Worm (Caenorhabditis elegans) whole organism, early embryonic: ENCODE measurements around the gene C45H4.14.

Experiments used
- B0310.2 ChIP-seq: sonication (generic microtip); optimal IDR thresholded peaks from 2 replicates; lab custom pipeline; 2016; ENCODE audit warnings: mild to moderate bottlenecking, missing genetic modification characterization, missing compliant biosample characterization
- F13C5.2 ChIP-seq: sonication (generic microtip); optimal IDR thresholded peaks from 2 replicates; lab custom pipeline; 2017; ENCODE audit warnings: mild to moderate bottlenecking, missing genetic modification characterization, inconsistent platforms, missing compliant biosample characterization
- aly-1 ChIP-seq: sonication (generic microtip); optimal IDR thresholded peaks from 2 replicates; lab custom pipeline; 2016; ENCODE audit warnings: missing genetic modification characterization, missing compliant biosample characterization
- ama-1 ChIP-seq: fragments of 150-350 bp; optimal IDR thresholded peaks from 2 replicates; lab custom pipeline; 2014
- ceh-13 ChIP-seq: fragments of 200-800 bp; sonication (Bioruptor generic); optimal IDR thresholded peaks from 2 replicates; lab custom pipeline; 2018; ENCODE audit warnings: mild to moderate bottlenecking, missing genetic modification characterization, missing compliant biosample characterization
- ceh-36 ChIP-seq: sonication (generic microtip); optimal IDR thresholded peaks from 2 replicates; lab custom pipeline; 2016; ENCODE audit warnings: missing genetic modification characterization, inconsistent platforms, missing compliant biosample characterization
- ets-7 ChIP-seq: sonication (generic microtip); optimal IDR thresholded peaks from 2 replicates; lab custom pipeline; 2016; ENCODE audit warnings: missing genotype, missing genetic modification characterization, missing compliant biosample characterization
- flt-1 ChIP-seq: fragments of 200-800 bp; sonication (Bioruptor generic); IDR thresholded peaks from 2 replicates; pipeline ENCODE4 v1.3.6; 2022; ENCODE audit warnings: missing genetic modification characterization, missing compliant biosample characterization
- hmbx-1 ChIP-seq: sonication (generic microtip); optimal IDR thresholded peaks from 2 replicates; lab custom pipeline; 2016; ENCODE audit warnings: mild to moderate bottlenecking, missing genetic modification characterization, missing compliant biosample characterization
- hmg-4 ChIP-seq: fragments of 200-800 bp; sonication (Bioruptor generic); optimal IDR thresholded peaks from 2 replicates; lab custom pipeline; 2018; ENCODE audit warnings: mild to moderate bottlenecking, missing genetic modification characterization, missing compliant biosample characterization
- hnd-1 ChIP-seq: sonication (generic microtip); optimal IDR thresholded peaks from 2 replicates; lab custom pipeline; 2016; ENCODE audit warnings: missing genetic modification characterization, missing compliant biosample characterization
- pes-1 ChIP-seq: fragments of 200-800 bp; sonication (Bioruptor generic); IDR thresholded peaks from 2 replicates; pipeline ENCODE4 v1.3.6; 2022; ENCODE audit warnings: missing genetic modification reagents, missing genetic modification characterization, missing compliant biosample characterization
- scrt-1 ChIP-seq: fragments of 200-800 bp; sonication (Bioruptor generic); IDR thresholded peaks from 2 replicates; pipeline ENCODE4 v1.3.6; 2022; ENCODE audit warnings: missing genetic modification characterization, missing compliant biosample characterization
- sea-1 ChIP-seq: fragments of 200-800 bp; sonication (Bioruptor generic); conservative IDR thresholded peaks from 2 replicates; pipeline ENCODE4 v1.3.6; 2022; ENCODE audit warnings: missing genetic modification characterization, missing compliant biosample characterization
- tbx-11 ChIP-seq: fragments of 200-800 bp; sonication (Bioruptor generic); IDR thresholded peaks from 2 replicates; pipeline ENCODE4 v1.3.6; 2022; ENCODE audit warnings: missing genetic modification characterization, missing compliant biosample characterization
- tbx-37 ChIP-seq: fragments of 200-800 bp; sonication (Bioruptor generic); conservative IDR thresholded peaks from 2 replicates; pipeline ENCODE4 v1.3.6; 2022; ENCODE audit warnings: missing genetic modification reagents, missing genetic modification characterization, missing compliant biosample characterization
- tra-4 ChIP-seq: sonication (generic microtip); optimal IDR thresholded peaks from 2 replicates; lab custom pipeline; 2017; ENCODE audit warnings: missing genetic modification characterization, missing compliant biosample characterization

Gene C45H4.14

ce11 chrV:2155232-2155631 is 4.0 kb downstream of the C45H4.14 start, which contains the start of gene srbc-21:
Gene srbc-21 (plus strand): TSS chrV:2155532.
- no peak for TF ChIP-seq hmbx-1 (tag; lab: Kevin White, UChicago)
- no peak for TF ChIP-seq tbx-37 (GFP tag; lab: Robert Waterston, UW)
- no peak for TF ChIP-seq scrt-1 (GFP tag; lab: Robert Waterston, UW)
- TF ChIP-seq hnd-1 (tag; lab: Kevin White, UChicago): no peak
- TF ChIP-seq ceh-36 (tag; lab: Kevin White, UChicago): no peak
- TF ChIP-seq tra-4 (tag; lab: Kevin White, UChicago): no peak
- TF ChIP-seq ama-1: no peak
- no peak for TF ChIP-seq sea-1 (GFP tag; lab: Robert Waterston, UW)
- TF ChIP-seq tbx-11 (GFP tag; lab: Robert Waterston, UW): no peak
- no peak for TF ChIP-seq pes-1 (GFP tag; lab: Robert Waterston, UW)
- TF ChIP-seq ets-7 (tag; lab: Kevin White, UChicago): no peak
- TF ChIP-seq flt-1 (GFP tag; lab: Robert Waterston, UW): no peak
- TF ChIP-seq aly-1 (tag; lab: Kevin White, UChicago): no peak
- TF ChIP-seq B0310.2: no peak
- no peak for TF ChIP-seq ceh-13 (GFP tag; lab: Kevin White, UChicago)
- no peak for TF ChIP-seq F13C5.2
- no peak for TF ChIP-seq hmg-4 (GFP tag; lab: Kevin White, UChicago)

DNA sequence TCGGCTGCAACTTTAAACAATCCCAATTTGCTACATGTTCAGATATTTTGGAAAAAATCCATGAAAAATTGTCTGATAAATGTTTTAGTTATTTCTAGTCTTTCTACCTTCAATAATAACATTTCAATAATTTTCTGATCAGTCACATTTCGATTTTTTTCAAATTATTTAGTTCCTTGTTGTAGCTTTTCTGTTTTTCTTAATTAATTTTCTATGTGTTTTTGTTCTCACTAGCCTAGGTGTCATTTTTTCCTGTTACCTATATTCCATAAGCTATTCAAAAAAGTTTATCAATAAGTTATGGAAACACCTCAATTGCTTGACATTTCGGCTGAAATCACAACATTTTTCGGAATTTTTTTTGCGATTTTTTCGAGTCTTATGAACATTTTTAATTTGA is 6.0 kb downstream of the C45H4.14 start, which contains the start of gene srbc-23:
TSS of gene srbc-23 (plus strand) at position 301 of the 400 bp plus-strand sequence.
- no peak for TF ChIP-seq B0310.2
- no peak for TF ChIP-seq scrt-1 (GFP tag; lab: Robert Waterston, UW)
- no peak for TF ChIP-seq tbx-11 (GFP tag; lab: Robert Waterston, UW)
- TF ChIP-seq ceh-13 (GFP tag; lab: Kevin White, UChicago): no peak
- no peak for TF ChIP-seq flt-1 (GFP tag; lab: Robert Waterston, UW)
- TF ChIP-seq tra-4 (tag; lab: Kevin White, UChicago): no peak
- TF ChIP-seq ets-7 (tag; lab: Kevin White, UChicago): no peak
- no peak for TF ChIP-seq hmg-4 (GFP tag; lab: Kevin White, UChicago)
- no peak for TF ChIP-seq pes-1 (GFP tag; lab: Robert Waterston, UW)

DNA sequence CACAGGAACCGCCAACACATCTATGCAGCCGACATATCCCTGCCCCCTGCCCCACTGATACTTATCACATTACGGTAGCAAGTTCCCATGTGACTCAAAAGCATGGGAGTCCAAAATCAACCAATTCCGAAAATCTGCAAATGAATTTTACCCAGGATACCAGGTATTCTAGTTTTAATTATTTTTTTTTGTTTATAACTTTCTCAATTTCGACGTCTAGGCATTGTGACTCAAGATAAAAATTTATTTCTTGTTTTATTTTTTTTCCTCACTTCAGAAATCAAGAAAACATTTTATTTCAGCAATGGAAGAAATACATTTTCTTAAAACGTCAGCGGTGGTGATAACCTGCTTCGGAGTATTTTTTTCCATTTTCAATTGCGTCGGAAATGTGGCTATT is 7.8 kb downstream of the C45H4.14 start, which contains the start of gene srbc-24:
TSS of gene srbc-24 (plus strand) at position 301 of the 400 bp plus-strand sequence.
- TF ChIP-seq ceh-36 (tag; lab: Kevin White, UChicago): no peak
- no peak for TF ChIP-seq hnd-1 (tag; lab: Kevin White, UChicago)
- TF ChIP-seq flt-1 (GFP tag; lab: Robert Waterston, UW): no peak
- TF ChIP-seq ceh-13 (GFP tag; lab: Kevin White, UChicago): no peak
- TF ChIP-seq aly-1 (tag; lab: Kevin White, UChicago): no peak
- no peak for TF ChIP-seq ama-1
- TF ChIP-seq tbx-37 (GFP tag; lab: Robert Waterston, UW): no peak
- TF ChIP-seq hmg-4 (GFP tag; lab: Kevin White, UChicago): no peak
- TF ChIP-seq pes-1 (GFP tag; lab: Robert Waterston, UW): no peak
- TF ChIP-seq tbx-11 (GFP tag; lab: Robert Waterston, UW): no peak

DNA sequence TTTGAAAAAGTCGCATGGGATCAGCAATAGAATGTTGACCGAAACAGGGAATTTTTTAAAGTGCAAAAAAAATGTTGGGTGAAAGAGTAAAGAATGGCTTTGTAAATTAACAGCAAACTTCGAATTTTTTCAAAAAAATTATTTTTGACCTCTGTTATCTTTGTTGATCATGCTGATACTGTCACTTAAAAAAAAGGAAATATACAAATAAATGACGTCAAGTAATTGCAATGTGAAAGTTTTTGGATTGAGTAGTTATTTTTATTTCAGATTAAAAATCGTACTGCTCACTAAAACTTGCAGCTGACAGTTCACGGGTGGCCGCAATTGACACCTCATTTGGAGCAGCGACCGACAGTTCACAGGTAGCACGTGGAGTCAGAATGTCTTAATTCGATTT is 8.4 kb downstream of the C45H4.14 start, which contains the start of gene C45H4.13:
TSS of gene C45H4.13 (minus strand) at position 101 of the 400 bp plus-strand sequence.
- no peak for TF ChIP-seq aly-1 (tag; lab: Kevin White, UChicago)
- TF ChIP-seq flt-1 (GFP tag; lab: Robert Waterston, UW): no peak
- no peak for TF ChIP-seq hnd-1 (tag; lab: Kevin White, UChicago)
- TF ChIP-seq ceh-13 (GFP tag; lab: Kevin White, UChicago): no peak
- no peak for TF ChIP-seq hmg-4 (GFP tag; lab: Kevin White, UChicago)
- no peak for TF ChIP-seq ceh-36 (tag; lab: Kevin White, UChicago)
- no peak for TF ChIP-seq ama-1
- TF ChIP-seq tra-4 (tag; lab: Kevin White, UChicago): no peak
- TF ChIP-seq B0310.2: no peak
- TF ChIP-seq sea-1 (GFP tag; lab: Robert Waterston, UW): no peak
- no peak for TF ChIP-seq scrt-1 (GFP tag; lab: Robert Waterston, UW)
- no peak for TF ChIP-seq tbx-11 (GFP tag; lab: Robert Waterston, UW)
- TF ChIP-seq hmbx-1 (tag; lab: Kevin White, UChicago): no peak
- no peak for TF ChIP-seq F13C5.2
- no peak for TF ChIP-seq pes-1 (GFP tag; lab: Robert Waterston, UW)
- TF ChIP-seq ets-7 (tag; lab: Kevin White, UChicago): no peak
- no peak for TF ChIP-seq tbx-37 (GFP tag; lab: Robert Waterston, UW)

- no peak for TF ChIP-seq F13C5.2
- no peak for TF ChIP-seq tbx-11 (GFP tag; lab: Robert Waterston, UW)
- no peak for TF ChIP-seq hmbx-1 (tag; lab: Kevin White, UChicago)
- TF ChIP-seq B0310.2: no peak
- TF ChIP-seq hmg-4 (GFP tag; lab: Kevin White, UChicago): no peak
- no peak for TF ChIP-seq tra-4 (tag; lab: Kevin White, UChicago)
- TF ChIP-seq hnd-1 (tag; lab: Kevin White, UChicago): no peak
- no peak for TF ChIP-seq tbx-37 (GFP tag; lab: Robert Waterston, UW)
- no peak for TF ChIP-seq flt-1 (GFP tag; lab: Robert Waterston, UW)
- TF ChIP-seq ceh-36 (tag; lab: Kevin White, UChicago): no peak
- TF ChIP-seq sea-1 (GFP tag; lab: Robert Waterston, UW): no peak
- TF ChIP-seq scrt-1 (GFP tag; lab: Robert Waterston, UW): no peak
- TF ChIP-seq ets-7 (tag; lab: Kevin White, UChicago): no peak
- TF ChIP-seq pes-1 (GFP tag; lab: Robert Waterston, UW): no peak
- TF ChIP-seq ceh-13 (GFP tag; lab: Kevin White, UChicago): no peak
- no peak for TF ChIP-seq aly-1 (tag; lab: Kevin White, UChicago)
- no peak for TF ChIP-seq ama-1
Observed at ce11 chrV:2149432-2149831, 9.8 kb downstream of the C45H4.14 start, which contains the start of gene C45H4.21. Gene C45H4.21 (minus strand): TSS chrV:2149532.

ce11 chrV:2146795-2147194 is 12.4 kb downstream of the C45H4.14 start, which contains the start of gene srbc-20:
Gene srbc-20 (plus strand): TSS chrV:2147095.
- TF ChIP-seq tbx-11 (GFP tag; lab: Robert Waterston, UW) (no peak), F13C5.2 (no peak), aly-1 (tag; lab: Kevin White, UChicago) (no peak), ceh-13 (GFP tag; lab: Kevin White, UChicago) (no peak), hmbx-1 (tag; lab: Kevin White, UChicago) (no peak), scrt-1 (GFP tag; lab: Robert Waterston, UW) (no peak), pes-1 (GFP tag; lab: Robert Waterston, UW) (no peak), hnd-1 (tag; lab: Kevin White, UChicago) (no peak), B0310.2 (no peak), ceh-36 (tag; lab: Kevin White, UChicago) (no peak), hmg-4 (GFP tag; lab: Kevin White, UChicago) (no peak), sea-1 (GFP tag; lab: Robert Waterston, UW) (no peak)
